Fruit fly (Drosophila melanogaster) whole organism, embryonic: ENCODE measurements around the gene Srr.

Experiments
- Abd-B ChIP-seq: fragments of 200-800 bp; sonication (Bioruptor generic); optimal IDR thresholded peaks from 2 replicates; lab custom pipeline; 2018; ENCODE audit warnings: missing biosample characterization, mild to moderate bottlenecking, missing genetic modification characterization, moderate library complexity
- CG14710 ChIP-seq: fragments of 200-800 bp; sonication (Bioruptor generic); optimal IDR thresholded peaks from 3 replicates; lab custom pipeline; 2019; ENCODE audit warnings: missing biosample characterization, mild to moderate bottlenecking, missing genetic modification characterization, moderate library complexity
- CG16813 ChIP-seq: fragments of 200-800 bp; sonication (Bioruptor generic); IDR thresholded peaks from 3 replicates; pipeline ENCODE4 v1.3.6; 2022; ENCODE audit warnings: missing biosample characterization, missing genetic modification characterization; ENCODE audit not compliant: partially characterized antibody
- CG16863 ChIP-seq: fragments of 200-800 bp; sonication (Bioruptor generic); optimal IDR thresholded peaks from 3 replicates; lab custom pipeline; 2016; ENCODE audit warnings: missing biosample characterization, missing genetic modification characterization
- CG30431 ChIP-seq: fragments of 200-800 bp; sonication (Bioruptor generic); optimal IDR thresholded peaks from 2 replicates; lab custom pipeline; 2017; ENCODE audit warnings: missing biosample characterization, missing genetic modification characterization
- CG3995 ChIP-seq: fragments of 200-800 bp; sonication (Bioruptor generic); optimal IDR thresholded peaks from 3 replicates; lab custom pipeline; 2016; ENCODE audit warnings: missing biosample characterization, missing genetic modification characterization
- CG4282 ChIP-seq: fragments of 200-800 bp; sonication (Bioruptor generic); optimal IDR thresholded peaks from 2 replicates; lab custom pipeline; 2016; ENCODE audit warnings: missing biosample characterization, missing genetic modification characterization
- CG8089 ChIP-seq: fragments of 200-800 bp; sonication (Bioruptor generic); optimal IDR thresholded peaks from 3 replicates; lab custom pipeline; 2016; ENCODE audit warnings: missing biosample characterization, missing genetic modification characterization
- CG9437 ChIP-seq: fragments of 200-800 bp; sonication (Bioruptor generic); optimal IDR thresholded peaks from 2 replicates; lab custom pipeline; 2018; ENCODE audit warnings: missing biosample characterization, mild to moderate bottlenecking, missing genetic modification characterization
- Doc3 ChIP-seq: fragments of 200-800 bp; sonication (Bioruptor generic); IDR thresholded peaks from 3 replicates; pipeline ENCODE4 v1.3.6; 2022; ENCODE audit warnings: missing biosample characterization, missing genetic modification characterization; ENCODE audit not compliant: partially characterized antibody
- Dp ChIP-seq: fragments of 200-800 bp; sonication (Bioruptor generic); optimal IDR thresholded peaks from 2 replicates; lab custom pipeline; 2018; ENCODE audit warnings: missing biosample characterization, mild to moderate bottlenecking, missing genetic modification characterization, moderate library complexity
- Dref ChIP-seq: fragments of 200-800 bp; sonication (Bioruptor generic); IDR thresholded peaks from 2 replicates; pipeline ENCODE4 v1.3.6; 2022; ENCODE audit warnings: missing biosample characterization, missing genetic modification characterization
- MBD-R2 ChIP-seq: fragments of 200-800 bp; sonication (Bioruptor generic); IDR thresholded peaks from 2 replicates; pipeline ENCODE4 v1.3.6; 2022; ENCODE audit warnings: missing biosample characterization, missing genetic modification characterization
- Myb ChIP-seq: fragments of 200-800 bp; sonication (Bioruptor generic); optimal IDR thresholded peaks from 2 replicates; lab custom pipeline; 2016; ENCODE audit warnings: missing biosample characterization, missing genetic modification characterization
- Scr ChIP-seq: fragments of 200-800 bp; sonication (Bioruptor generic); IDR thresholded peaks from 2 replicates; pipeline ENCODE4 v1.3.6; 2022; ENCODE audit warnings: missing biosample characterization, missing genetic modification characterization; ENCODE audit not compliant: partially characterized antibody
- YL-1 ChIP-seq: fragments of 200-800 bp; sonication (Bioruptor generic); optimal IDR thresholded peaks from 3 replicates; lab custom pipeline; 2017; ENCODE audit warnings: missing biosample characterization, mild to moderate bottlenecking, missing genetic modification characterization
- h ChIP-seq: fragments of >200 bp; optimal IDR thresholded peaks from 2 replicates; lab custom pipeline; 2017
- her ChIP-seq: fragments of 200-800 bp; sonication (Bioruptor generic); optimal IDR thresholded peaks from 2 replicates; lab custom pipeline; 2016; ENCODE audit warnings: missing biosample characterization, missing genetic modification characterization
- hth ChIP-seq: fragments of >200 bp; optimal IDR thresholded peaks from 2 replicates; lab custom pipeline; 2017; ENCODE audit warnings: inconsistent platforms
- nerfin-2 ChIP-seq: fragments of 200-800 bp; sonication (Bioruptor generic); IDR thresholded peaks from 2 replicates; pipeline ENCODE4 v1.3.6; 2022; ENCODE audit warnings: missing biosample characterization, missing genetic modification characterization; ENCODE audit not compliant: partially characterized antibody
- pnt ChIP-seq: fragments of 200-800 bp; sonication (Bioruptor generic); optimal IDR thresholded peaks from 3 replicates; lab custom pipeline; 2016; ENCODE audit warnings: missing biosample characterization, missing genetic modification characterization
- sna ChIP-seq: fragments of 200-800 bp; sonication (Bioruptor generic); IDR thresholded peaks from 2 replicates; pipeline ENCODE4 v1.3.6; 2022; ENCODE audit warnings: missing biosample characterization, missing genetic modification characterization; ENCODE audit not compliant: partially characterized antibody
- sqz ChIP-seq: fragments of 200-800 bp; sonication (Bioruptor generic); optimal IDR thresholded peaks from 3 replicates; lab custom pipeline; 2018; ENCODE audit warnings: missing biosample characterization, mild to moderate bottlenecking, missing genetic modification characterization
- trem ChIP-seq: fragments of 200-800 bp; optimal IDR thresholded peaks from 3 replicates; lab custom pipeline; 2019; ENCODE audit warnings: missing biosample characterization, mild to moderate bottlenecking, missing genetic modification characterization, moderate library complexity

Srr gene

dm6 chr3R:9411928-9412640 is 46.9 kb downstream of the Srr start, which contains the start of the genes Task7 and alpha-Man-IIa (continued):
- TF ChIP-seq MBD-R2 (GFP tag; lab: Robert Waterston, UW): peak; percentile 65
- TF ChIP-seq nerfin-2: no peak
- TF ChIP-seq Scr (GFP tag; lab: Robert Waterston, UW): peak; percentile 55
- 0 out of 3 replicates have a peak, but pooled peaks have one; percentile 47 for TF ChIP-seq Doc3 (GFP tag; lab: Robert Waterston, UW)
- no peak for TF ChIP-seq hth (lab: Kevin White, UChicago)
- no peak for TF ChIP-seq CG16863
- peak; percentile 35 for TF ChIP-seq CG14710 (tag; lab: Kevin White, UChicago)
- 0 out of 2 replicates have a peak, but pooled peaks have one; percentile 26 for TF ChIP-seq sna (GFP tag; lab: Robert Waterston, UW)
- no peak for TF ChIP-seq h
- 0 out of 3 replicates have a peak, but pooled peaks have one; percentile 7 for TF ChIP-seq CG16813
- peak; percentile 47 for TF ChIP-seq CG3995 (GFP tag; lab: Kevin White, UChicago)
- TF ChIP-seq Dp (GFP tag; lab: Kevin White, UChicago): peak; percentile 27
- peak; percentile 66 for TF ChIP-seq Dref (GFP tag; lab: Robert Waterston, UW)
- TF ChIP-seq YL-1 (GFP tag; lab: Kevin White, UChicago): peak; percentile 30
- peak; percentile 71 for TF ChIP-seq sqz (GFP tag; lab: Kevin White, UChicago)
- TF ChIP-seq CG4282 (GFP tag; lab: Kevin White, UChicago): no peak
- no peak for TF ChIP-seq her (GFP tag; lab: Kevin White, UChicago)
- peak; percentile 70 for TF ChIP-seq Myb (GFP tag; lab: Kevin White, UChicago)
- no peak for TF ChIP-seq pnt (GFP tag; lab: Kevin White, UChicago)
- TF ChIP-seq CG8089 (GFP tag; lab: Kevin White, UChicago): no peak
- TF ChIP-seq trem (tag; lab: Kevin White, UChicago): peak; percentile 97

- TF ChIP-seq Abd-B (GFP tag; lab: Kevin White, UChicago) (no peak), CG30431 (GFP tag; lab: Kevin White, UChicago) (no peak), CG9437 (GFP tag; lab: Kevin White, UChicago) (peak; percentile 56)
Observed at dm6 chr3R:9416951-9417350, 51.8 kb downstream of the Srr start.
